Worm (Caenorhabditis elegans) whole organism, early embryonic: Measurements from ENCODE around the gene cya-1.

ENCODE experiments used
- B0310.2 ChIP-seq: sonication (generic microtip); optimal IDR thresholded peaks from 2 replicates; lab custom pipeline; 2016; ENCODE audit warnings: mild to moderate bottlenecking, missing genetic modification characterization, missing compliant biosample characterization
- F13C5.2 ChIP-seq: sonication (generic microtip); optimal IDR thresholded peaks from 2 replicates; lab custom pipeline; 2017; ENCODE audit warnings: mild to moderate bottlenecking, missing genetic modification characterization, inconsistent platforms, missing compliant biosample characterization
- aly-1 ChIP-seq: sonication (generic microtip); optimal IDR thresholded peaks from 2 replicates; lab custom pipeline; 2016; ENCODE audit warnings: missing genetic modification characterization, missing compliant biosample characterization
- ama-1 ChIP-seq: fragments of 150-350 bp; optimal IDR thresholded peaks from 2 replicates; lab custom pipeline; 2014
- ceh-13 ChIP-seq: fragments of 200-800 bp; sonication (Bioruptor generic); optimal IDR thresholded peaks from 2 replicates; lab custom pipeline; 2018; ENCODE audit warnings: mild to moderate bottlenecking, missing genetic modification characterization, missing compliant biosample characterization
- ceh-36 ChIP-seq: sonication (generic microtip); optimal IDR thresholded peaks from 2 replicates; lab custom pipeline; 2016; ENCODE audit warnings: missing genetic modification characterization, inconsistent platforms, missing compliant biosample characterization
- ets-7 ChIP-seq: sonication (generic microtip); optimal IDR thresholded peaks from 2 replicates; lab custom pipeline; 2016; ENCODE audit warnings: missing genotype, missing genetic modification characterization, missing compliant biosample characterization
- flt-1 ChIP-seq: fragments of 200-800 bp; sonication (Bioruptor generic); IDR thresholded peaks from 2 replicates; pipeline ENCODE4 v1.3.6; 2022; ENCODE audit warnings: missing genetic modification characterization, missing compliant biosample characterization
- hmbx-1 ChIP-seq: sonication (generic microtip); optimal IDR thresholded peaks from 2 replicates; lab custom pipeline; 2016; ENCODE audit warnings: mild to moderate bottlenecking, missing genetic modification characterization, missing compliant biosample characterization
- hmg-4 ChIP-seq: fragments of 200-800 bp; sonication (Bioruptor generic); optimal IDR thresholded peaks from 2 replicates; lab custom pipeline; 2018; ENCODE audit warnings: mild to moderate bottlenecking, missing genetic modification characterization, missing compliant biosample characterization
- hnd-1 ChIP-seq: sonication (generic microtip); optimal IDR thresholded peaks from 2 replicates; lab custom pipeline; 2016; ENCODE audit warnings: missing genetic modification characterization, missing compliant biosample characterization
- pes-1 ChIP-seq: fragments of 200-800 bp; sonication (Bioruptor generic); IDR thresholded peaks from 2 replicates; pipeline ENCODE4 v1.3.6; 2022; ENCODE audit warnings: missing genetic modification reagents, missing genetic modification characterization, missing compliant biosample characterization
- scrt-1 ChIP-seq: fragments of 200-800 bp; sonication (Bioruptor generic); IDR thresholded peaks from 2 replicates; pipeline ENCODE4 v1.3.6; 2022; ENCODE audit warnings: missing genetic modification characterization, missing compliant biosample characterization
- sea-1 ChIP-seq: fragments of 200-800 bp; sonication (Bioruptor generic); conservative IDR thresholded peaks from 2 replicates; pipeline ENCODE4 v1.3.6; 2022; ENCODE audit warnings: missing genetic modification characterization, missing compliant biosample characterization
- tbx-11 ChIP-seq: fragments of 200-800 bp; sonication (Bioruptor generic); IDR thresholded peaks from 2 replicates; pipeline ENCODE4 v1.3.6; 2022; ENCODE audit warnings: missing genetic modification characterization, missing compliant biosample characterization
- tbx-37 ChIP-seq: fragments of 200-800 bp; sonication (Bioruptor generic); conservative IDR thresholded peaks from 2 replicates; pipeline ENCODE4 v1.3.6; 2022; ENCODE audit warnings: missing genetic modification reagents, missing genetic modification characterization, missing compliant biosample characterization
- tra-4 ChIP-seq: sonication (generic microtip); optimal IDR thresholded peaks from 2 replicates; lab custom pipeline; 2017; ENCODE audit warnings: missing genetic modification characterization, missing compliant biosample characterization

Gene cya-1

ce11 chrIII:9109172-9109571, at the start of gene cya-1:
Gene cya-1, minus strand, starts transcription at chrIII:9109272.
- TF ChIP-seq ama-1 (no peak), ceh-36 (tag; lab: Kevin White, UChicago) (no peak), flt-1 (GFP tag; lab: Robert Waterston, UW) (no peak), sea-1 (no peak), aly-1 (tag; lab: Kevin White, UChicago) (no peak), hmg-4 (no peak), ets-7 (tag; lab: Kevin White, UChicago) (no peak), tbx-11 (GFP tag; lab: Robert Waterston, UW) (no peak), tbx-37 (GFP tag; lab: Robert Waterston, UW) (no peak), scrt-1 (GFP tag; lab: Robert Waterston, UW) (no peak), F13C5.2 (no peak), B0310.2 (no peak), ceh-13 (GFP tag; lab: Kevin White, UChicago) (no peak), tra-4 (tag; lab: Kevin White, UChicago) (no peak), hmbx-1 (tag; lab: Kevin White, UChicago) (no peak), pes-1 (GFP tag; lab: Robert Waterston, UW) (no peak)

ce11 chrIII:9154766-9155165, 45.7 kb upstream of the cya-1 start, which contains the start of gene irld-34:
Gene irld-34, plus strand, starts transcription at chrIII:9155066.
- TF ChIP-seq tbx-11 (GFP tag; lab: Robert Waterston, UW) (no peak), B0310.2 (no peak), pes-1 (GFP tag; lab: Robert Waterston, UW) (no peak), hmg-4 (no peak)

DNA sequence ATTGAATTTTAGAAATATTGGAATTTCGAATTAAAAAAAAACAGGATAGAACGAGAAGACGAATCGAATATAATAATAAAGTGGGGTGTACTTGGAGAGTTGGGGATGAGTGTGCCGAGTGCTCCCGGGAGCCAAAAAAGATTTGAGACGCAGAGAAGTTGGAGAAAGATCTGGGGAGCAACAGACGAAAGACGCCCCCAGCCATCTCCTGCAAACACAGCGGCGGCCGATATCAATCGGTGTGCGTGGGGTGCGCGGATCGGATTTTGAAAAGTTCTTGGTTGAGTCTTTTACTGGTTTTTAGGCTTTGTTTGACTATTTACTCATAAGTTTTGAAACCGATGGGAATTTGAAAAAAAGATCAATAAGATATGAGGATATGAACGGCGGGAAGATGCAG, 44.7 kb upstream of the cya-1 start, which contains the start of gene nhl-1:
TSS of gene nhl-1 (minus strand) at position 101 of the 400 bp plus-strand sequence.
- TF ChIP-seq sea-1 (no peak), F13C5.2 (no peak), aly-1 (tag; lab: Kevin White, UChicago) (no peak)

- no peak for TF ChIP-seq ceh-36 (tag; lab: Kevin White, UChicago)
- no peak for TF ChIP-seq tbx-11 (GFP tag; lab: Robert Waterston, UW)
- TF ChIP-seq sea-1, result no peak
- TF ChIP-seq scrt-1 (GFP tag; lab: Robert Waterston, UW), result no peak
- TF ChIP-seq hnd-1 (tag; lab: Kevin White, UChicago), result no peak
- no peak for TF ChIP-seq hmbx-1 (tag; lab: Kevin White, UChicago)
- no peak for TF ChIP-seq flt-1 (GFP tag; lab: Robert Waterston, UW)
Observed at ce11 chrIII:9152950-9153349, 43.9 kb upstream of the cya-1 start.

- TF ChIP-seq B0310.2, result no peak
- no peak for TF ChIP-seq ets-7 (tag; lab: Kevin White, UChicago)
- no peak for TF ChIP-seq tbx-11 (GFP tag; lab: Robert Waterston, UW)
- no peak for TF ChIP-seq F13C5.2
- no peak for TF ChIP-seq hmbx-1 (tag; lab: Kevin White, UChicago)
- TF ChIP-seq pes-1 (GFP tag; lab: Robert Waterston, UW), result no peak
Observed at ce11 chrIII:9151782-9152181, 42.7 kb upstream of the cya-1 start.

ce11 chrIII:9149132-9149531, 40.1 kb upstream of the cya-1 start:
- TF ChIP-seq hnd-1 (tag; lab: Kevin White, UChicago), result no peak
- TF ChIP-seq F13C5.2, result no peak
- TF ChIP-seq ceh-13 (GFP tag; lab: Kevin White, UChicago), result no peak
- no peak for TF ChIP-seq flt-1 (GFP tag; lab: Robert Waterston, UW)
- no peak for TF ChIP-seq hmbx-1 (tag; lab: Kevin White, UChicago)
- TF ChIP-seq sea-1, result no peak
- no peak for TF ChIP-seq hmg-4
- no peak for TF ChIP-seq tra-4 (tag; lab: Kevin White, UChicago)
- no peak for TF ChIP-seq ama-1
- TF ChIP-seq ceh-36 (tag; lab: Kevin White, UChicago), result no peak
- TF ChIP-seq B0310.2, result no peak
- no peak for TF ChIP-seq scrt-1 (GFP tag; lab: Robert Waterston, UW)
- no peak for TF ChIP-seq tbx-11 (GFP tag; lab: Robert Waterston, UW)
- TF ChIP-seq tbx-37 (GFP tag; lab: Robert Waterston, UW), result no peak
- no peak for TF ChIP-seq pes-1 (GFP tag; lab: Robert Waterston, UW)
- TF ChIP-seq ets-7 (tag; lab: Kevin White, UChicago), result no peak
- TF ChIP-seq aly-1 (tag; lab: Kevin White, UChicago), result no peak

DNA sequence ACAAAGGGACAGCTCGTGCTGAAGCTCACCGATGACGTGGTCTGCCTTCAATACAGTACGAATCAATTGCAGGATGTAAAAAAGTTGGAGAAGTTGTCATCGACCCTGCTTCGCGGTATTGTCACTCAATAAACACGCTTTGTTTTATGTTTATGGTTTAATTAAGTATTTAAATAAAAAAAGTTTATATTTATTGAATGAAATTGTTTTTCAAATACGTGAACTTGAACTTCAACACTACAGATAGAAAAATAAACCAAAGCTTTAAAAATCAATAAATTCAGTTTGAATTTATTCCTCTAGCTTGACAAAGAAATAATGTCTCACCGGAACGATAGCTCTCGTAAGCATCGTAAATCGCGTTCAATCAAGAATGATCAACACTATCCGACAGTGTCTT, 36.7 kb upstream of the cya-1 start, which contains the start of gene ZK512.8:
TSS of gene ZK512.8 (plus strand) at position 301 of the 400 bp plus-strand sequence.
- TF ChIP-seq hmbx-1 (tag; lab: Kevin White, UChicago) (no peak), hnd-1 (tag; lab: Kevin White, UChicago) (no peak), ets-7 (tag; lab: Kevin White, UChicago) (no peak), tbx-37 (GFP tag; lab: Robert Waterston, UW) (no peak), ceh-13 (GFP tag; lab: Kevin White, UChicago) (no peak), sea-1 (no peak), pes-1 (GFP tag; lab: Robert Waterston, UW) (no peak), flt-1 (GFP tag; lab: Robert Waterston, UW) (no peak), aly-1 (tag; lab: Kevin White, UChicago) (no peak), F13C5.2 (no peak), scrt-1 (GFP tag; lab: Robert Waterston, UW) (no peak)

- no peak for TF ChIP-seq pes-1 (GFP tag; lab: Robert Waterston, UW)
- no peak for TF ChIP-seq hmbx-1 (tag; lab: Kevin White, UChicago)
- no peak for TF ChIP-seq ama-1
- no peak for TF ChIP-seq ceh-13 (GFP tag; lab: Kevin White, UChicago)
- no peak for TF ChIP-seq hmg-4
- TF ChIP-seq flt-1 (GFP tag; lab: Robert Waterston, UW), result no peak
Observed at ce11 chrIII:9144744-9145390, 35.8 kb upstream of the cya-1 start, which contains the start of the genes ZK512.2 and ZK512.4. Gene ZK512.2, minus strand, starts transcription at chrIII:9144794. Gene ZK512.4, plus strand, starts transcription at chrIII:9145340.
